Fruit fly (Drosophila melanogaster): ENCODE results near the gene GstD5.

Gene GstD5

dm6 chr3R:12406235-12407196 is 31.0 kb downstream of the GstD5 start, which contains the start of gene CG5167:
Gene CG5167, plus strand, starts transcription at chr3R:12406532.
- TF ChIP-seq CG17806 (tag; optimal IDR thresholded peaks at IDR 0.05) = peak; percentile 11
- peak; percentile 88 for TF ChIP-seq gl (tag; optimal IDR thresholded peaks at IDR 0.05)
- no peak for TF ChIP-seq CG15710 (tag; optimal IDR thresholded peaks at IDR 0.05)
- no peak for TF ChIP-seq Pif1A (GFP tag; optimal IDR thresholded peaks at IDR 0.05)
- TF ChIP-seq Snoo (tag; optimal IDR thresholded peaks at IDR 0.05) = peak; percentile 13
- no peak for TF ChIP-seq rn (GFP tag; IDR thresholded peaks at IDR 0.05)
- no peak for TF ChIP-seq CG10348 (GFP tag; IDR thresholded peaks at IDR 0.05)
- peak; percentile 62 for TF ChIP-seq CG8301 (tag; optimal IDR thresholded peaks at IDR 0.05)
- TF ChIP-seq EcR (GFP tag; optimal IDR thresholded peaks at IDR 0.05) = no peak
- TF ChIP-seq CG12605 (GFP tag; IDR thresholded peaks at IDR 0.05) = peak; percentile 85
- no peak for TF ChIP-seq Pif1B (GFP tag; optimal IDR thresholded peaks at IDR 0.05)
- TF ChIP-seq Ets98B (GFP tag; IDR thresholded peaks at IDR 0.05) = peak; percentile 51
- no peak for TF ChIP-seq D1 (tag; optimal IDR thresholded peaks at IDR 0.05)
- peak; percentile 54 for TF ChIP-seq CG13204 (GFP tag; optimal IDR thresholded peaks at IDR 0.05)
- TF ChIP-seq CG34367 (tag; optimal IDR thresholded peaks at IDR 0.05) = peak; percentile 40
- TF ChIP-seq CG14655 (GFP tag; optimal IDR thresholded peaks at IDR 0.05) = no peak
- peak; percentile 15 for TF ChIP-seq CG8159 (tag; optimal IDR thresholded peaks at IDR 0.05)
- TF ChIP-seq CG4496 (GFP tag; IDR thresholded peaks at IDR 0.05) = no peak
- no peak for TF ChIP-seq CG9948 (tag; optimal IDR thresholded peaks at IDR 0.05)
- no peak; the same call in 1 of the 2 replicates for TF ChIP-seq CG32121 (GFP tag; IDR thresholded peaks at IDR 0.05)
- TF ChIP-seq fd96Ca (GFP tag; IDR thresholded peaks at IDR 0.05) = peak; percentile 64; the same call in 2 of the 3 replicates

- TF ChIP-seq Snoo (tag; optimal IDR thresholded peaks at IDR 0.05) (no peak), Ets98B (GFP tag; IDR thresholded peaks at IDR 0.05) (no peak), EcR (GFP tag; optimal IDR thresholded peaks at IDR 0.05) (peak; percentile 14), rn (GFP tag; IDR thresholded peaks at IDR 0.05) (no peak)
Measured at dm6 chr3R:12408160-12408559, 32.6 kb downstream of the GstD5 start, which contains the start of gene CG5196. Gene CG5196, plus strand, starts transcription at chr3R:12408316.

dm6 chr3R:12411449-12411848 is 35.9 kb downstream of the GstD5 start:
- TF ChIP-seq Pif1B (GFP tag; optimal IDR thresholded peaks at IDR 0.05) (no peak), D1 (tag; optimal IDR thresholded peaks at IDR 0.05) (no peak), fd96Ca (GFP tag; IDR thresholded peaks at IDR 0.05) (no peak), CG15710 (tag; optimal IDR thresholded peaks at IDR 0.05) (no peak), CG12605 (GFP tag; IDR thresholded peaks at IDR 0.05) (no peak), Pif1A (GFP tag; optimal IDR thresholded peaks at IDR 0.05) (no peak), gl (tag; optimal IDR thresholded peaks at IDR 0.05) (no peak), rn (GFP tag; IDR thresholded peaks at IDR 0.05) (no peak), EcR (GFP tag; optimal IDR thresholded peaks at IDR 0.05) (no peak), CG4496 (GFP tag; IDR thresholded peaks at IDR 0.05) (no peak), CG17806 (tag; optimal IDR thresholded peaks at IDR 0.05) (no peak), CG10348 (GFP tag; IDR thresholded peaks at IDR 0.05) (no peak)

- TF ChIP-seq EcR (GFP tag; optimal IDR thresholded peaks at IDR 0.05) (peak; percentile 24), CG34367 (tag; optimal IDR thresholded peaks at IDR 0.05) (no peak)
Measured at dm6 chr3R:12413274-12413958, 37.9 kb downstream of the GstD5 start, which contains the start of the genes Dip-C and pps. Gene Dip-C, minus strand, starts transcription at chr3R:12413759. Gene pps, plus strand, starts transcription at chr3R:12413828.

- TF ChIP-seq CG10348 (GFP tag; IDR thresholded peaks at IDR 0.05) (no peak), CG15710 (tag; optimal IDR thresholded peaks at IDR 0.05) (no peak), CG4496 (GFP tag; IDR thresholded peaks at IDR 0.05) (no peak), Ets98B (GFP tag; IDR thresholded peaks at IDR 0.05) (peak; percentile 22; the same call in 1 of the 2 replicates), CG8159 (tag; optimal IDR thresholded peaks at IDR 0.05) (no peak)
Measured at dm6 chr3R:12422379-12422975, 46.9 kb downstream of the GstD5 start, which contains the start of the genes Scgbeta and CG17202. Gene Scgbeta, minus strand, starts transcription at chr3R:12422429. Gene CG17202, plus strand, starts transcription at chr3R:12422768.

- TF ChIP-seq CG34367 (tag; optimal IDR thresholded peaks at IDR 0.05) (no peak), gl (tag; optimal IDR thresholded peaks at IDR 0.05) (no peak), EcR (GFP tag; optimal IDR thresholded peaks at IDR 0.05) (peak; percentile 2)
Measured at dm6 chr3R:12423997-12424396, 48.5 kb downstream of the GstD5 start.
